Worm (Caenorhabditis elegans): ENCODE data around the gene T12D8.10.

ce11 chrIII:13606865-13607264, 35.3 kb downstream of the T12D8.10 start:
- no peak for TF ChIP-seq zag-1 (tag; optimal IDR thresholded peaks at IDR 0.05)
- no peak for TF ChIP-seq hlh-30 (tag; optimal IDR thresholded peaks at IDR 0.05; ENCODE audit: insufficient read depth)
- TF ChIP-seq tra-1 (GFP tag; IDR thresholded peaks at IDR 0.05) = no peak
- TF ChIP-seq nhr-76 (tag; optimal IDR thresholded peaks at IDR 0.05) = no peak
- no peak for TF ChIP-seq nhr-77 (tag; optimal IDR thresholded peaks at IDR 0.05)
- TF ChIP-seq mdt-29 (GFP tag; IDR thresholded peaks at IDR 0.05) = no peak

Data from whole organism, L4 larva.